Fruit fly (Drosophila melanogaster): ENCODE measurements around the gene HDAC11.

Gene HDAC11

dm6 chr3R:24816993-24817854 lies 38.8 kb downstream of the HDAC11 start, which contains the start of the genes CG5808 and Saf-B (continued):
- TF ChIP-seq da (GFP tag; optimal IDR thresholded peaks at IDR 0.05) (no peak), CG2116 (GFP tag; optimal IDR thresholded peaks at IDR 0.05) (peak; percentile 79), dmrt99B (tag; optimal IDR thresholded peaks at IDR 0.05) (no peak), HLH3B (GFP tag; IDR thresholded peaks at IDR 0.05) (peak; percentile 31; the same call in 1 of the 2 replicates), CG7963 (GFP tag; IDR thresholded peaks at IDR 0.05; ENCODE audit: partially characterized antibody) (peak; percentile 81), gem (tag; optimal IDR thresholded peaks at IDR 0.05) (no peak), CG14441 (GFP tag; IDR thresholded peaks at IDR 0.05) (peak; percentile 43; the same call in 1 of the 2 replicates), z (GFP tag; IDR thresholded peaks at IDR 0.05) (no peak), Hey (tag; optimal IDR thresholded peaks at IDR 0.05) (no peak), Sox100B (GFP tag; optimal IDR thresholded peaks at IDR 0.05) (no peak), CG2120 (GFP tag; optimal IDR thresholded peaks at IDR 0.05) (peak; percentile 22), bowl (GFP tag; IDR thresholded peaks at IDR 0.05) (no peak; the same call in 1 of the 2 replicates), HLH54F (GFP tag; optimal IDR thresholded peaks at IDR 0.05) (no peak), CG18262 (tag; optimal IDR thresholded peaks at IDR 0.05) (no peak), CG8290 (GFP tag; optimal IDR thresholded peaks at IDR 0.05) (peak; percentile 96), CG8290 (tag; optimal IDR thresholded peaks at IDR 0.05) (peak in 1 of 2 experiments; percentile 98), Meics (GFP tag; optimal IDR thresholded peaks at IDR 0.05) (no peak), lola (GFP tag; optimal IDR thresholded peaks at IDR 0.05) (peak in 1 of 3 experiments; percentile 60), CG7786 (GFP tag; optimal IDR thresholded peaks at IDR 0.05) (no peak), Mrtf (GFP tag; IDR thresholded peaks at IDR 0.05) (no peak), CG2199 (GFP tag; IDR thresholded peaks at IDR 0.05) (no peak), CG4282 (GFP tag; optimal IDR thresholded peaks at IDR 0.05) (no peak), CG4424 (GFP tag; optimal IDR thresholded peaks at IDR 0.05) (peak; percentile 58), ato (GFP tag; IDR thresholded peaks at IDR 0.05; ENCODE audit: partially characterized antibody) (peak; percentile 52), CG12744 (GFP tag; optimal IDR thresholded peaks at IDR 0.05) (no peak), onecut (GFP tag; IDR thresholded peaks at IDR 0.05) (no peak), CG3281 (GFP tag; optimal IDR thresholded peaks at IDR 0.05) (no peak), CG8089 (GFP tag; optimal IDR thresholded peaks at IDR 0.05) (no peak), MBD-R2 (GFP tag; IDR thresholded peaks at IDR 0.05) (peak; percentile 8; the same call in 1 of the 2 replicates), CG31365 (tag; optimal IDR thresholded peaks at IDR 0.05) (no peak), Lpt (GFP tag; optimal IDR thresholded peaks at IDR 0.05) (no peak), emc (GFP tag; optimal IDR thresholded peaks at IDR 0.05) (no peak), pzg (GFP tag; optimal IDR thresholded peaks at IDR 0.05) (peak; percentile 29), HmgD (GFP tag; optimal IDR thresholded peaks at IDR 0.05) (no peak), Dref (GFP tag; IDR thresholded peaks at IDR 0.05) (peak; percentile 82), tio (GFP tag; optimal IDR thresholded peaks at IDR 0.05) (no peak), wor (GFP tag; IDR thresholded peaks at IDR 0.05) (no peak), CG3407 (GFP tag; optimal IDR thresholded peaks at IDR 0.05) (no peak), sr (GFP tag; IDR thresholded peaks at IDR 0.05) (no peak), fd3F (GFP tag; optimal IDR thresholded peaks at IDR 0.05) (no peak), Poxn (GFP tag; IDR thresholded peaks at IDR 0.05) (no peak), CG17829 (tag; optimal IDR thresholded peaks at IDR 0.05) (peak; percentile 71), bab2 (GFP tag; optimal IDR thresholded peaks at IDR 0.05) (no peak), PHDP (tag; optimal IDR thresholded peaks at IDR 0.05) (no peak), Taf1 (GFP tag; IDR thresholded peaks at IDR 0.05) (no peak), klu (GFP tag; IDR thresholded peaks at IDR 0.05) (no peak; the same call in 1 of the 2 replicates), fru (optimal IDR thresholded peaks at IDR 0.05) (no peak), CG15601 (tag; optimal IDR thresholded peaks at IDR 0.05) (no peak), CG8924 (tag; optimal IDR thresholded peaks at IDR 0.05) (peak; percentile 70), CG6272 (GFP tag; IDR thresholded peaks at IDR 0.05) (no peak), psq (GFP tag; optimal IDR thresholded peaks at IDR 0.05) (no peak)
